Fruit fly (Drosophila melanogaster) whole organism, pupa: ENCODE measurements around the gene CG8907.

ENCODE experiments used
- CG8159 ChIP-seq: fragments of 200-800 bp; sonication (Bioruptor generic); optimal IDR thresholded peaks from 3 replicates; lab custom pipeline; 2018; ENCODE audit warnings: missing biosample characterization, mild to moderate bottlenecking, missing genetic modification characterization, moderate library complexity
- CG9948 ChIP-seq: fragments of 200-800 bp; sonication (Bioruptor generic); optimal IDR thresholded peaks from 2 replicates; lab custom pipeline; 2018; ENCODE audit warnings: missing biosample characterization, mild to moderate bottlenecking, missing genetic modification characterization, moderate library complexity
- Ets98B ChIP-seq: fragments of 200-800 bp; sonication (Bioruptor generic); IDR thresholded peaks from 2 replicates; pipeline ENCODE4 v1.3.6; 2022; ENCODE audit warnings: missing biosample characterization, missing genetic modification characterization
- Pif1A ChIP-seq: fragments of 200-800 bp; sonication (Bioruptor generic); optimal IDR thresholded peaks from 3 replicates; lab custom pipeline; 2016; ENCODE audit warnings: missing biosample characterization, missing genetic modification characterization
- Snoo ChIP-seq: fragments of 200-800 bp; sonication (Bioruptor generic); optimal IDR thresholded peaks from 3 replicates; lab custom pipeline; 2017; ENCODE audit warnings: missing biosample characterization, mild to moderate bottlenecking, missing genetic modification characterization, inconsistent platforms

DNA sequence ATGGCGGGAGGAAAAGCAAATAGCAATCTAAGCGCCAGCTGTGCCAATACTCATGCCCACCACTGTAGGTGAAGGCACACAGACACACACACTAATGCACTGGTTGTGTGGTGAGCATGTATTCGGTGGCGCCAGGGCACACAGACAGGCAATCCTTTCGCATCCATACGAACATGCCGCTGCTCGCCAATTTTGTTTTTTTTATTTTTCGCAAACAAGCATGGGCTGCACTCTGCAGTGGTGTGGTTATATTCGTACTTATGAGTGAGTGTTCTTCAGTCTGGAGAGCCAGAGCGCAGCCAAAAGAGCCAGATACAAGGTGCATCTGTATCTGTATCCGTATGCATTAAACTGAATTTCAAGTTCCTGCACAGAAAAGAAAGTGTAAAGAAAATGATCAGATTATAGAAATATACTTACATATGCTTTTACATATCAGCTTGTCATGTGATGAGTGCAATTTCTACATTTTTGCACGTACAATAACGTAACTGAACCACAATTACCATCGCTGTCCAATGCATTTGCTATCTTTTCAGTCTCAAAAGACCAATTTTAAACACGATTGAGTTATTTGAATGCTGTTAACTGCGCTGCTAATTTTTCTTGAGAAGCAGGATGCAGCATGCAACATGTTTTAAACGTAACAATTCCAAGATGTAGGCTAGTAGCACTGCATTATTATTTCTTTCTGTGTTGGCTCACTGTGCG is 51.2 kb downstream of the CG8907 start:
- TF ChIP-seq CG8159 = peak; percentile 91
- TF ChIP-seq Snoo (tag; lab: Kevin White, UChicago) = peak; percentile 72
- TF ChIP-seq Pif1A (GFP tag; lab: Kevin White, UChicago) = peak; percentile 80
- TF ChIP-seq Ets98B (GFP tag; lab: Robert Waterston, UW) = peak; percentile 58
- TF ChIP-seq CG9948 (tag; lab: Kevin White, UChicago) = peak; percentile 91
